Worm (Caenorhabditis elegans) whole organism, early embryonic: ENCODE data around the gene R09A8.5.
"Not testable (repeated sequence)": the region's sequence is repeated elsewhere in the genome, so short reads cannot be mapped to it uniquely, and the experiment has no call there.

Experiments used
- B0310.2 ChIP-seq: sonication (generic microtip); optimal IDR thresholded peaks from 2 replicates; lab custom pipeline; 2016; ENCODE audit warnings: mild to moderate bottlenecking, missing genetic modification characterization, missing compliant biosample characterization
- F13C5.2 ChIP-seq: sonication (generic microtip); optimal IDR thresholded peaks from 2 replicates; lab custom pipeline; 2017; ENCODE audit warnings: mild to moderate bottlenecking, missing genetic modification characterization, inconsistent platforms, missing compliant biosample characterization
- aly-1 ChIP-seq: sonication (generic microtip); optimal IDR thresholded peaks from 2 replicates; lab custom pipeline; 2016; ENCODE audit warnings: missing genetic modification characterization, missing compliant biosample characterization
- ama-1 ChIP-seq: fragments of 150-350 bp; optimal IDR thresholded peaks from 2 replicates; lab custom pipeline; 2014
- ceh-13 ChIP-seq: fragments of 200-800 bp; sonication (Bioruptor generic); optimal IDR thresholded peaks from 2 replicates; lab custom pipeline; 2018; ENCODE audit warnings: mild to moderate bottlenecking, missing genetic modification characterization, missing compliant biosample characterization
- ceh-36 ChIP-seq: sonication (generic microtip); optimal IDR thresholded peaks from 2 replicates; lab custom pipeline; 2016; ENCODE audit warnings: missing genetic modification characterization, inconsistent platforms, missing compliant biosample characterization
- ets-7 ChIP-seq: sonication (generic microtip); optimal IDR thresholded peaks from 2 replicates; lab custom pipeline; 2016; ENCODE audit warnings: missing genotype, missing genetic modification characterization, missing compliant biosample characterization
- flt-1 ChIP-seq: fragments of 200-800 bp; sonication (Bioruptor generic); IDR thresholded peaks from 2 replicates; pipeline ENCODE4 v1.3.6; 2022; ENCODE audit warnings: missing genetic modification characterization, missing compliant biosample characterization
- hmbx-1 ChIP-seq: sonication (generic microtip); optimal IDR thresholded peaks from 2 replicates; lab custom pipeline; 2016; ENCODE audit warnings: mild to moderate bottlenecking, missing genetic modification characterization, missing compliant biosample characterization
- hmg-4 ChIP-seq: fragments of 200-800 bp; sonication (Bioruptor generic); optimal IDR thresholded peaks from 2 replicates; lab custom pipeline; 2018; ENCODE audit warnings: mild to moderate bottlenecking, missing genetic modification characterization, missing compliant biosample characterization
- hnd-1 ChIP-seq: sonication (generic microtip); optimal IDR thresholded peaks from 2 replicates; lab custom pipeline; 2016; ENCODE audit warnings: missing genetic modification characterization, missing compliant biosample characterization
- pes-1 ChIP-seq: fragments of 200-800 bp; sonication (Bioruptor generic); IDR thresholded peaks from 2 replicates; pipeline ENCODE4 v1.3.6; 2022; ENCODE audit warnings: missing genetic modification reagents, missing genetic modification characterization, missing compliant biosample characterization
- scrt-1 ChIP-seq: fragments of 200-800 bp; sonication (Bioruptor generic); IDR thresholded peaks from 2 replicates; pipeline ENCODE4 v1.3.6; 2022; ENCODE audit warnings: missing genetic modification characterization, missing compliant biosample characterization
- sea-1 ChIP-seq: fragments of 200-800 bp; sonication (Bioruptor generic); conservative IDR thresholded peaks from 2 replicates; pipeline ENCODE4 v1.3.6; 2022; ENCODE audit warnings: missing genetic modification characterization, missing compliant biosample characterization
- tbx-11 ChIP-seq: fragments of 200-800 bp; sonication (Bioruptor generic); IDR thresholded peaks from 2 replicates; pipeline ENCODE4 v1.3.6; 2022; ENCODE audit warnings: missing genetic modification characterization, missing compliant biosample characterization
- tbx-37 ChIP-seq: fragments of 200-800 bp; sonication (Bioruptor generic); conservative IDR thresholded peaks from 2 replicates; pipeline ENCODE4 v1.3.6; 2022; ENCODE audit warnings: missing genetic modification reagents, missing genetic modification characterization, missing compliant biosample characterization
- tra-4 ChIP-seq: sonication (generic microtip); optimal IDR thresholded peaks from 2 replicates; lab custom pipeline; 2017; ENCODE audit warnings: missing genetic modification characterization, missing compliant biosample characterization

R09A8.5 gene

ce11 chrX:12630005-12630404 is 10.4 kb downstream of the R09A8.5 start:
- TF ChIP-seq F13C5.2 (tag; lab: Kevin White, UChicago) (no peak), ceh-13 (no peak), hmg-4 (no peak), tra-4 (tag; lab: Kevin White, UChicago) (no peak), hmbx-1 (tag; lab: Kevin White, UChicago) (no peak), ets-7 (tag; lab: Kevin White, UChicago) (no peak), sea-1 (GFP tag; lab: Robert Waterston, UW) (no peak), ama-1 (lab: Kevin White, UChicago) (no peak), scrt-1 (no peak), pes-1 (GFP tag; lab: Robert Waterston, UW) (no peak), tbx-11 (GFP tag; lab: Robert Waterston, UW) (no peak), hnd-1 (tag; lab: Kevin White, UChicago) (no peak), B0310.2 (no peak), aly-1 (tag; lab: Kevin White, UChicago) (no peak)

- TF ChIP-seq ceh-36 (tag; lab: Kevin White, UChicago) (no peak), hmg-4 (peak; percentile 70), tbx-11 (GFP tag; lab: Robert Waterston, UW) (0 out of 2 replicates have a peak, but pooled peaks have one; percentile 34), flt-1 (GFP tag; lab: Robert Waterston, UW) (no peak)
These were observed 11.1 kb downstream of the R09A8.5 start for ce11 chrX:12629257-12629656.

ce11 chrX:12627797-12628196 is 12.6 kb downstream of the R09A8.5 start:
- TF ChIP-seq hnd-1 (tag; lab: Kevin White, UChicago) (no peak), ceh-13 (no peak), F13C5.2 (tag; lab: Kevin White, UChicago) (no peak), tra-4 (tag; lab: Kevin White, UChicago) (no peak), flt-1 (GFP tag; lab: Robert Waterston, UW) (no peak), ets-7 (tag; lab: Kevin White, UChicago) (no peak), B0310.2 (no peak), tbx-37 (GFP tag; lab: Robert Waterston, UW) (no peak), pes-1 (GFP tag; lab: Robert Waterston, UW) (no peak), hmg-4 (no peak), ama-1 (lab: Kevin White, UChicago) (no peak), ceh-36 (tag; lab: Kevin White, UChicago) (no peak), hmbx-1 (tag; lab: Kevin White, UChicago) (no peak)

- TF ChIP-seq sea-1 (GFP tag; lab: Robert Waterston, UW) (no peak), ceh-36 (tag; lab: Kevin White, UChicago) (no peak), ets-7 (tag; lab: Kevin White, UChicago) (no peak), tra-4 (tag; lab: Kevin White, UChicago) (no peak), B0310.2 (no peak), tbx-11 (GFP tag; lab: Robert Waterston, UW) (no peak), aly-1 (tag; lab: Kevin White, UChicago) (no peak), F13C5.2 (tag; lab: Kevin White, UChicago) (no peak), flt-1 (GFP tag; lab: Robert Waterston, UW) (no peak), scrt-1 (no peak), hmg-4 (no peak), pes-1 (GFP tag; lab: Robert Waterston, UW) (no peak), ceh-13 (no peak), hnd-1 (tag; lab: Kevin White, UChicago) (no peak), tbx-37 (GFP tag; lab: Robert Waterston, UW) (no peak), hmbx-1 (tag; lab: Kevin White, UChicago) (no peak)
These were observed 20.0 kb downstream of the R09A8.5 start for ce11 chrX:12620310-12620709.

ce11 chrX:12619165-12619564 is 21.2 kb downstream of the R09A8.5 start, which contains the start of gene R09A8.2:
Gene R09A8.2, plus strand, starts transcription at chrX:12619465.
- TF ChIP-seq tbx-11 (GFP tag; lab: Robert Waterston, UW): no peak
- no peak for TF ChIP-seq ama-1 (lab: Kevin White, UChicago)
- no peak for TF ChIP-seq F13C5.2 (tag; lab: Kevin White, UChicago)
- no peak for TF ChIP-seq hmbx-1 (tag; lab: Kevin White, UChicago)
- TF ChIP-seq sea-1 (GFP tag; lab: Robert Waterston, UW): no peak
- TF ChIP-seq hnd-1 (tag; lab: Kevin White, UChicago): no peak
- TF ChIP-seq aly-1 (tag; lab: Kevin White, UChicago): no peak
- no peak for TF ChIP-seq hmg-4
- no peak for TF ChIP-seq ceh-36 (tag; lab: Kevin White, UChicago)
- no peak for TF ChIP-seq flt-1 (GFP tag; lab: Robert Waterston, UW)
- no peak for TF ChIP-seq ets-7 (tag; lab: Kevin White, UChicago)
- no peak for TF ChIP-seq scrt-1
- no peak for TF ChIP-seq tra-4 (tag; lab: Kevin White, UChicago)
- TF ChIP-seq B0310.2: no peak

ce11 chrX:12618447-12618846 is 21.9 kb downstream of the R09A8.5 start:
- TF ChIP-seq aly-1 (tag; lab: Kevin White, UChicago): no peak

- TF ChIP-seq hmg-4; pes-1 (GFP tag; lab: Robert Waterston, UW); ama-1 (lab: Kevin White, UChicago): not testable (repeated sequence)
These were observed 26.9 kb downstream of the R09A8.5 start, which contains the start of gene R09A8.1 for ce11 chrX:12613451-12613850. Gene R09A8.1, plus strand, starts transcription at chrX:12613751.

- TF ChIP-seq flt-1 (GFP tag; lab: Robert Waterston, UW) (no peak), tbx-37 (GFP tag; lab: Robert Waterston, UW) (no peak), tbx-11 (GFP tag; lab: Robert Waterston, UW) (no peak), sea-1 (GFP tag; lab: Robert Waterston, UW) (no peak), hmbx-1 (tag; lab: Kevin White, UChicago) (no peak), hmg-4 (no peak), scrt-1 (no peak), ets-7 (tag; lab: Kevin White, UChicago) (no peak), ama-1 (lab: Kevin White, UChicago) (no peak), B0310.2 (no peak), F13C5.2 (tag; lab: Kevin White, UChicago) (no peak), ceh-13 (no peak), hnd-1 (tag; lab: Kevin White, UChicago) (no peak), ceh-36 (tag; lab: Kevin White, UChicago) (no peak), aly-1 (tag; lab: Kevin White, UChicago) (no peak), tra-4 (tag; lab: Kevin White, UChicago) (no peak), pes-1 (GFP tag; lab: Robert Waterston, UW) (no peak)
These were observed 36.9 kb downstream of the R09A8.5 start, which contains the start of the genes T24D5.6 and R09A8.9 for ce11 chrX:12603322-12603984. Gene T24D5.6, plus strand, starts transcription at chrX:12603622. Gene R09A8.9, plus strand, starts transcription at chrX:12603934.
